Fruit fly (Drosophila melanogaster): ENCODE measurements around the gene IP3K1.

IP3K1 gene

dm6 chr2L:9746236-9747225 is 35.7 kb upstream of the IP3K1 start, which contains the start of gene Nckx30C:
Gene Nckx30C (minus strand): TSS chr2L:9746495.
- TF ChIP-seq CG11762 (GFP tag; optimal IDR thresholded peaks at IDR 0.05; ENCODE audit: insufficient read depth) = no peak
- no peak for TF ChIP-seq salr (GFP tag; optimal IDR thresholded peaks at IDR 0.05)
- no peak for TF ChIP-seq fd85E (GFP tag; optimal IDR thresholded peaks at IDR 0.05)
- peak; percentile 34 for TF ChIP-seq dac (GFP tag; optimal IDR thresholded peaks at IDR 0.05)
- TF ChIP-seq Blimp-1 (GFP tag; optimal IDR thresholded peaks at IDR 0.05) = no peak

- TF ChIP-seq svp (GFP tag) (peak; percentile 38), Sox14 (GFP tag; optimal IDR thresholded peaks at IDR 0.05) (no peak)
These were observed 32.4 kb upstream of the IP3K1 start, which contains the start of gene Cyp4e3 for dm6 chr2L:9749745-9750144. Gene Cyp4e3 (minus strand): TSS chr2L:9750071.

- TF ChIP-seq fd85E (GFP tag; optimal IDR thresholded peaks at IDR 0.05) (no peak), pdm3 (GFP tag; optimal IDR thresholded peaks at IDR 0.05) (no peak), achi (GFP tag; optimal IDR thresholded peaks at IDR 0.05) (no peak), Ets21C (GFP tag; optimal IDR thresholded peaks at IDR 0.05) (no peak), CG6854 (GFP tag; optimal IDR thresholded peaks at IDR 0.05) (no peak), Eip78C (GFP tag) (no peak), Met (GFP tag; optimal IDR thresholded peaks at IDR 0.05) (no peak), salr (GFP tag; optimal IDR thresholded peaks at IDR 0.05) (no peak), CG31627 (GFP tag; optimal IDR thresholded peaks at IDR 0.05) (no peak)
These were observed 28.8 kb upstream of the IP3K1 start for dm6 chr2L:9753357-9753756.

dm6 chr2L:9754817-9755216 is 27.4 kb upstream of the IP3K1 start:
- TF ChIP-seq CG3919 (GFP tag; optimal IDR thresholded peaks at IDR 0.05) = no peak
- TF ChIP-seq Ets96B (tag; optimal IDR thresholded peaks at IDR 0.05) = peak; percentile 21
- TF ChIP-seq svp (GFP tag) = peak; percentile 62
- TF ChIP-seq dsx (GFP tag; optimal IDR thresholded peaks at IDR 0.05; ENCODE audit: poor library complexity, severe bottlenecking) = no peak
- no peak for TF ChIP-seq CG9139 (GFP tag; optimal IDR thresholded peaks at IDR 0.05)
- TF ChIP-seq lz (GFP tag; optimal IDR thresholded peaks at IDR 0.05) = no peak
- TF ChIP-seq Met (GFP tag; optimal IDR thresholded peaks at IDR 0.05) = no peak
- TF ChIP-seq CG4318 (GFP tag; optimal IDR thresholded peaks at IDR 0.05) = no peak
- TF ChIP-seq spab (GFP tag; optimal IDR thresholded peaks at IDR 0.05) = no peak
- no peak for TF ChIP-seq CG8319 (GFP tag; optimal IDR thresholded peaks at IDR 0.05)
- TF ChIP-seq CG6163 (GFP tag; IDR thresholded peaks at IDR 0.05) = no peak
- no peak for TF ChIP-seq CG11294 (GFP tag; IDR thresholded peaks at IDR 0.05)
- no peak for TF ChIP-seq vri (GFP tag; optimal IDR thresholded peaks at IDR 0.05)
- TF ChIP-seq CG15336 (GFP tag; IDR thresholded peaks at IDR 0.05) = no peak
- TF ChIP-seq CG6808 (GFP tag; optimal IDR thresholded peaks at IDR 0.05) = no peak
- peak; percentile 5 for TF ChIP-seq CG10669 (GFP tag; optimal IDR thresholded peaks at IDR 0.05)
- TF ChIP-seq CG6792 (GFP tag; optimal IDR thresholded peaks at IDR 0.05) = no peak
- TF ChIP-seq cyc (GFP tag; optimal IDR thresholded peaks at IDR 0.05) = no peak
- peak; percentile 34 for TF ChIP-seq CG32006 (GFP tag; optimal IDR thresholded peaks at IDR 0.05)
- no peak for TF ChIP-seq Hr39 (GFP tag; optimal IDR thresholded peaks at IDR 0.05)
- TF ChIP-seq Eip78C (GFP tag) = peak; percentile 70
- no peak for TF ChIP-seq Hr38 (GFP tag; optimal IDR thresholded peaks at IDR 0.05)
- TF ChIP-seq ss (GFP tag; optimal IDR thresholded peaks at IDR 0.05) = peak in 1 of 2 experiments; percentile 19
- TF ChIP-seq Blimp-1 (GFP tag; optimal IDR thresholded peaks at IDR 0.05) = no peak
- TF ChIP-seq CG3032 (tag; optimal IDR thresholded peaks at IDR 0.05) = no peak
- no peak for TF ChIP-seq OdsH (GFP tag; optimal IDR thresholded peaks at IDR 0.05)
- TF ChIP-seq Smox (GFP tag; optimal IDR thresholded peaks at IDR 0.05) = no peak
- no peak for TF ChIP-seq fd59A (GFP tag; optimal IDR thresholded peaks at IDR 0.05)
- no peak for TF ChIP-seq pdm3 (GFP tag; optimal IDR thresholded peaks at IDR 0.05)
- TF ChIP-seq Sox15 (GFP tag; optimal IDR thresholded peaks at IDR 0.05) = no peak
- no peak for TF ChIP-seq net (GFP tag; optimal IDR thresholded peaks at IDR 0.05)

Data from whole organism, prepupa.